Fruit fly (Drosophila melanogaster) Kc167 (cell line): ENCODE measurements around the gene CG18649.

ENCODE experiments used
- Myc ChIP-seq: fragments of >200 bp; optimal IDR thresholded peaks from 2 replicates; lab custom pipeline; 2017; ENCODE audit warnings: missing external identifiers
- Sin3A ChIP-seq: fragments of >200 bp; optimal IDR thresholded peaks from 2 replicates; lab custom pipeline; 2018; ENCODE audit warnings: missing external identifiers
- insv ChIP-seq: fragments of >200 bp; optimal IDR thresholded peaks from 3 replicates; lab custom pipeline; 2018; ENCODE audit warnings: missing external identifiers
- psq ChIP-seq: fragments of >200 bp; optimal IDR thresholded peaks from 2 replicates; lab custom pipeline; 2017; ENCODE audit warnings: missing external identifiers
- ttk ChIP-seq: sonication (Bioruptor generic); optimal IDR thresholded peaks from 2 replicates; lab custom pipeline; 2017; ENCODE audit warnings: missing external identifiers

DNA sequence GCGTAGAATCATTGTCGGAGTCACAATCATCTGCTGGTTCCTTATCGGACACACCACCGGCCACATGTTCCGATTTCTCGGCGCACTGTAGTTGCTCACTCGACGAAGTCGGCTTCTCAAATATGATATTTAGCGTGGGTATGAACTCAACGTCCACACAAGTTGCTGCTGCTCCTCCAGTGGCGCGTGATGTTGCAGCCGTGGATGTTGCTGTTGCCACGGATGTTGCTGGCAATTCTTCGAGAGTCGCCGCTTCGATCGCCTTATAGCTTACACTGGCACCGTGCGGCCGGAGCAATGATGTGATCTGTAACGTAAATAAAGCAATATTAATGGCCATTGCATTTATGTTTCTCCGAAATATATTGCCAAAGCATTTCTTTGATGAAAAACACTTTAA, 30.4 kb upstream of the CG18649 start:
- TF ChIP-seq insv (lab: Kevin White, UChicago) (no peak), ttk (no peak), Myc (lab: Kevin White, UChicago) (no peak), psq (lab: Kevin White, UChicago) (no peak), Sin3A (lab: Kevin White, UChicago) (no peak)
